Worm (Caenorhabditis elegans): ENCODE measurements around the gene ZK637.4.

Gene ZK637.4

DNA sequence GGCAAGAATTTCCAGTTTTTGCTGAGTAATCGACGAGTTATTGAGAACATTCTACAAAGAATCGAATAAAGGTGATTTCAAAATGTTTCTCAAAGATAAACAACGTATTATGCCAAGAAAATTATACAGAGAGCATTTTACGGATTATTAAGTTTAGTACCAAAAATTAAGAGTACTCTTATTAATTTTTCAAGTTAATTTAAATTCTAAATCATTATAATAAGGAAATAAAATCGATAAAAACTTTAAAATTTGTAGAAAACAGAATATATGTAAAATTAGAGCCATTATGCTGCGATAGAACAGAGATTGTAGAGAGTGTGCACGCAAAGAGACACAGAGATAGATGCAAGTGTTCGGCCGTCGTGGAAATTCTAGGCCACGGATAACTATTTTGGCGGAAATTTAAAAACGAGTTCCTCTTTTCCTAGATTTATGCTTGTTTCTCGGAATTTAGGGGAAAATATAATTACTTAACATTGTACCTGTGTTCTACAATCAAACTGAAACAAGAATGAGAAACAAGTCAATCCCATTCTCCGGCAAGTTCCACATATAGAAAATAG lies 43.0 kb upstream of the ZK637.4 start, which contains the start of gene F44E2.9:
Gene F44E2.9 (minus strand): TSS at position 51 of the 566 bp plus-strand sequence.
- TF ChIP-seq dve-1 (tag; optimal IDR thresholded peaks at IDR 0.05) (no peak), pag-3 (tag; optimal IDR thresholded peaks at IDR 0.05; ENCODE audit: borderline replicate concordance) (no peak), T23F11.4 (GFP tag; optimal IDR thresholded peaks at IDR 0.05) (no peak), ama-1 (optimal IDR thresholded peaks at IDR 0.05) (no peak), tbx-2 (tag; optimal IDR thresholded peaks at IDR 0.05) (peak; percentile 78), ets-4 (tag; optimal IDR thresholded peaks at IDR 0.05) (peak; percentile 81), Y22D7AL.16 (tag; optimal IDR thresholded peaks at IDR 0.05) (no peak), ceh-34 (tag; optimal IDR thresholded peaks at IDR 0.05) (no peak), sox-4 (tag; optimal IDR thresholded peaks at IDR 0.05) (no peak), hlh-13 (GFP tag; optimal IDR thresholded peaks at IDR 0.05) (no peak), F13H6.1 (tag; optimal IDR thresholded peaks at IDR 0.05) (no peak), ceh-48 (tag; optimal IDR thresholded peaks at IDR 0.05) (no peak), ttx-3 (tag; optimal IDR thresholded peaks at IDR 0.05) (no peak), C08G9.2 (tag; optimal IDR thresholded peaks at IDR 0.05) (peak; percentile 87), ceh-6 (GFP tag; optimal IDR thresholded peaks at IDR 0.05) (no peak), ceh-30 (tag; optimal IDR thresholded peaks at IDR 0.05) (no peak), npax-4 (tag; optimal IDR thresholded peaks at IDR 0.05) (no peak), unc-86 (tag; optimal IDR thresholded peaks at IDR 0.05) (no peak), pax-1 (tag; optimal IDR thresholded peaks at IDR 0.05) (no peak), ceh-45 (GFP tag; IDR thresholded peaks at IDR 0.05) (no peak), odd-2 (tag; optimal IDR thresholded peaks at IDR 0.05) (no peak), K09A11.1 (tag; optimal IDR thresholded peaks at IDR 0.05; ENCODE audit: insufficient read depth) (no peak), fkh-10 (GFP tag; optimal IDR thresholded peaks at IDR 0.05) (no peak), ceh-31 (tag; optimal IDR thresholded peaks at IDR 0.05) (peak; percentile 86), nhr-232 (tag; optimal IDR thresholded peaks at IDR 0.05) (no peak), sdc-2 (tag; optimal IDR thresholded peaks at IDR 0.05) (peak; percentile 11), tbx-7 (tag; optimal IDR thresholded peaks at IDR 0.05) (peak; percentile 76), eyg-1 (tag; optimal IDR thresholded peaks at IDR 0.05) (no peak), K02D7.2 (tag; optimal IDR thresholded peaks at IDR 0.05) (no peak), nhr-11 (tag; optimal IDR thresholded peaks at IDR 0.05) (no peak), che-1 (tag; optimal IDR thresholded peaks at IDR 0.05) (no peak), sox-2 (GFP tag; IDR thresholded peaks at IDR 0.05) (no peak), zip-5 (tag; optimal IDR thresholded peaks at IDR 0.05) (peak; percentile 66), elt-2 (tag; optimal IDR thresholded peaks at IDR 0.05) (no peak), ceh-9 (tag; optimal IDR thresholded peaks at IDR 0.05) (no peak), madf-2 (tag; optimal IDR thresholded peaks at IDR 0.05) (no peak), ceh-14 (tag; optimal IDR thresholded peaks at IDR 0.05) (peak; percentile 1), pat-9 (tag; optimal IDR thresholded peaks at IDR 0.05) (no peak), lim-6 (tag; optimal IDR thresholded peaks at IDR 0.05) (peak; percentile 21), ceh-24 (tag; optimal IDR thresholded peaks at IDR 0.05) (no peak), unc-55 (GFP tag; optimal IDR thresholded peaks at IDR 0.05) (no peak), hlh-8 (tag; optimal IDR thresholded peaks at IDR 0.05) (peak; percentile 59), ztf-16 (tag; optimal IDR thresholded peaks at IDR 0.05) (no peak), fkh-6 (tag; optimal IDR thresholded peaks at IDR 0.05) (no peak), unc-3 (GFP tag; conservative IDR thresholded peaks at IDR 0.05) (no peak), unc-3 (tag; optimal IDR thresholded peaks at IDR 0.05) (no peak), C38D4.7 (GFP tag; optimal IDR thresholded peaks at IDR 0.05) (no peak), pha-4 (tag; optimal IDR thresholded peaks at IDR 0.05) (no peak), rnt-1 (tag; optimal IDR thresholded peaks at IDR 0.05) (peak; percentile 52), ahr-1 (tag; optimal IDR thresholded peaks at IDR 0.05) (no peak), ceh-18 (tag; optimal IDR thresholded peaks at IDR 0.05) (peak; percentile 27), nfya-1 (tag; optimal IDR thresholded peaks at IDR 0.05) (peak; percentile 22), pqm-1 (tag; optimal IDR thresholded peaks at IDR 0.05) (no peak), unc-42 (tag; optimal IDR thresholded peaks at IDR 0.05) (peak; percentile 25)
